Worm (Caenorhabditis elegans) whole organism, L4 larva: ENCODE data around the gene Y22D7AL.7.

Experiments used
- D1046.2 ChIP-seq: fragments of 200-800 bp; sonication (Bioruptor generic); IDR thresholded peaks from 2 replicates; pipeline ENCODE4 v1.3.6; 2022; ENCODE audit warnings: missing genetic modification characterization, missing compliant biosample characterization
- F26F4.8 ChIP-seq: fragments of 200-800 bp; sonication (Bioruptor generic); conservative IDR thresholded peaks from 2 replicates; pipeline ENCODE4 v1.3.6; 2022; ENCODE audit warnings: missing genetic modification characterization, missing compliant biosample characterization
- R02D3.7 ChIP-seq: fragments of 150-350 bp; sonication (generic microtip); optimal IDR thresholded peaks from 3 replicates; lab custom pipeline; 2014; ENCODE audit warnings: missing biosample characterization, missing genetic modification characterization
- T26A8.4 ChIP-seq: fragments of 200-800 bp; sonication (Bioruptor generic); IDR thresholded peaks from 2 replicates; pipeline ENCODE4 v1.3.6; 2022; ENCODE audit warnings: missing genetic modification characterization, missing compliant biosample characterization
- Y105C5A.15 ChIP-seq: fragments of 200-800 bp; sonication (Bioruptor generic); IDR thresholded peaks from 2 replicates; pipeline ENCODE4 v1.3.6; 2022; ENCODE audit warnings: missing genetic modification characterization, missing compliant biosample characterization
- Y5F2A.4 ChIP-seq: fragments of 200-800 bp; sonication (Bioruptor generic); optimal IDR thresholded peaks from 2 replicates; lab custom pipeline; 2018; ENCODE audit warnings: mild to moderate bottlenecking, missing genetic modification characterization, missing compliant biosample characterization
- aha-1 ChIP-seq: fragments of 150-350 bp; peaks from one replicate; lab custom pipeline; 2014; ENCODE audit warnings: missing biosample characterization, missing genetic modification characterization
- aly-2 ChIP-seq: sonication (generic microtip); optimal IDR thresholded peaks from 2 replicates; lab custom pipeline; 2018; ENCODE audit warnings: missing biosample characterization, missing genetic modification characterization
- ama-1 ChIP-seq: fragments of 150-350 bp; optimal IDR thresholded peaks from 2 replicates; lab custom pipeline; 2014; ENCODE audit warnings: inconsistent platforms, mixed read lengths
- arid-1 ChIP-seq: fragments of 200-800 bp; sonication (Bioruptor generic); conservative IDR thresholded peaks from 2 replicates; pipeline ENCODE4 v1.3.6; 2022; ENCODE audit warnings: missing genetic modification reagents, missing genetic modification characterization, missing compliant biosample characterization
- ceh-20 ChIP-seq: fragments of 200-800 bp; sonication (Bioruptor generic); IDR thresholded peaks from 2 replicates; pipeline ENCODE4 v1.3.6; 2022; ENCODE audit warnings: missing genetic modification reagents, missing genetic modification characterization, missing compliant biosample characterization
- ces-1 ChIP-seq: fragments of 150-350 bp; sonication (generic microtip); optimal IDR thresholded peaks from 4 replicates; lab custom pipeline; 2014; ENCODE audit warnings: missing biosample characterization, missing genetic modification reagents, missing genetic modification characterization
- daf-12 ChIP-seq: fragments of 150-350 bp; optimal IDR thresholded peaks from 2 replicates; lab custom pipeline; 2014; ENCODE audit warnings: missing biosample characterization, missing genetic modification reagents, missing genetic modification characterization
- daf-16 ChIP-seq, 3 experiments: sonication (generic microtip); optimal IDR thresholded peaks; 2 replicates each; lab custom pipeline; 2016 to 2017; ENCODE audit warnings: missing genetic modification characterization in 3 of 3, missing genetic modification reagents in 3 of 3, mild to moderate bottlenecking in 2 of 3, missing compliant biosample characterization in 2 of 3, missing biosample characterization in 1 of 3, moderate library complexity in 1 of 3
- dmd-6 ChIP-seq: fragments of 200-800 bp; sonication (Bioruptor generic); IDR thresholded peaks from 2 replicates; pipeline ENCODE4 v1.3.6; 2022; ENCODE audit warnings: missing genetic modification reagents, missing genetic modification characterization, missing compliant biosample characterization
- dmd-8 ChIP-seq: fragments of 200-800 bp; sonication (Bioruptor generic); IDR thresholded peaks from 2 replicates; pipeline ENCODE4 v1.3.6; 2022; ENCODE audit warnings: missing genetic modification characterization, missing compliant biosample characterization
- dve-1 ChIP-seq: sonication (generic microtip); optimal IDR thresholded peaks from 2 replicates; lab custom pipeline; 2017; ENCODE audit warnings: antibody characterized with exemption, mild to moderate bottlenecking, missing genetic modification characterization, missing compliant biosample characterization; ENCODE audit not compliant: insufficient read depth
- egl-27 ChIP-seq: sonication (generic microtip); optimal IDR thresholded peaks from 3 replicates; lab custom pipeline; 2017; ENCODE audit warnings: missing biosample characterization, missing genetic modification reagents, missing genetic modification characterization
- egl-43 ChIP-seq: fragments of 200-800 bp; sonication (Bioruptor generic); IDR thresholded peaks from 2 replicates; pipeline ENCODE4 v1.3.6; 2022; ENCODE audit warnings: missing genetic modification reagents, missing genetic modification characterization, missing compliant biosample characterization
- gei-8 ChIP-seq: fragments of 200-800 bp; sonication (Bioruptor generic); optimal IDR thresholded peaks from 2 replicates; lab custom pipeline; 2018; ENCODE audit warnings: mild to moderate bottlenecking, missing genetic modification characterization, missing compliant biosample characterization
- lim-7 ChIP-seq: fragments of 200-800 bp; sonication (Bioruptor generic); IDR thresholded peaks from 2 replicates; pipeline ENCODE4 v1.3.6; 2022; ENCODE audit warnings: missing genetic modification characterization, missing compliant biosample characterization
- lin-29 ChIP-seq: fragments of 200-800 bp; sonication (Bioruptor generic); IDR thresholded peaks from 2 replicates; pipeline ENCODE4 v1.3.6; 2022; ENCODE audit warnings: missing genetic modification reagents, missing genetic modification characterization, missing compliant biosample characterization
- madf-9 ChIP-seq: fragments of 200-800 bp; sonication (Bioruptor generic); conservative IDR thresholded peaks from 2 replicates; pipeline ENCODE4 v1.3.6; 2022; ENCODE audit warnings: missing genetic modification reagents, missing genetic modification characterization, missing compliant biosample characterization
- mdl-1 ChIP-seq, 2 experiments: fragments of 150-350 bp in 1 of 2; sonication (generic microtip) in 1 of 2; optimal IDR thresholded peaks; 2 replicates each; lab custom pipeline; 2014 to 2017; ENCODE audit warnings: missing biosample characterization in 2 of 2, missing genetic modification characterization in 2 of 2
- mxl-3 ChIP-seq: fragments of 200-800 bp; sonication (Bioruptor generic); optimal IDR thresholded peaks from 2 replicates; lab custom pipeline; 2018; ENCODE audit warnings: mild to moderate bottlenecking, missing genetic modification characterization, missing compliant biosample characterization
- nhr-111 ChIP-seq: fragments of 200-800 bp; sonication (Bioruptor generic); optimal IDR thresholded peaks from 2 replicates; lab custom pipeline; 2018; ENCODE audit warnings: mild to moderate bottlenecking, missing genetic modification characterization, missing compliant biosample characterization
- nhr-41 ChIP-seq: fragments of 200-800 bp; sonication (Bioruptor generic); IDR thresholded peaks from 2 replicates; pipeline ENCODE4 v1.3.6; 2022; ENCODE audit warnings: missing genetic modification reagents, missing genetic modification characterization, missing compliant biosample characterization
- nhr-42 ChIP-seq: fragments of 200-800 bp; sonication (Bioruptor generic); IDR thresholded peaks from 2 replicates; pipeline ENCODE4 v1.3.6; 2022; ENCODE audit warnings: missing genetic modification characterization, missing compliant biosample characterization
- nhr-48 ChIP-seq: sonication (generic microtip); optimal IDR thresholded peaks from 2 replicates; lab custom pipeline; 2016; ENCODE audit warnings: mild to moderate bottlenecking, missing genetic modification characterization, missing compliant biosample characterization
- nhr-6 ChIP-seq: fragments of 150-350 bp; optimal IDR thresholded peaks from 2 replicates; lab custom pipeline; 2014; ENCODE audit warnings: missing biosample characterization, missing genetic modification characterization
- pha-4 ChIP-seq, 2 experiments: fragments of 150-350 bp in 1 of 2; fragments of 200-800 bp in 1 of 2; sonication (Bioruptor generic) in 1 of 2; IDR thresholded peaks in 1 of 2; optimal IDR thresholded peaks in 1 of 2; 2 replicates each; pipeline versions ENCODE4 v1.3.6 to Lab custom; 2014 to 2022; ENCODE audit warnings: missing genetic modification characterization in 2 of 2, missing genetic modification reagents in 2 of 2, missing biosample characterization in 1 of 2, missing compliant biosample characterization in 1 of 2
- php-3 ChIP-seq: fragments of 200-800 bp; sonication (Bioruptor generic); IDR thresholded peaks from 2 replicates; pipeline ENCODE4 v1.3.6; 2022; ENCODE audit warnings: missing genetic modification reagents, missing genetic modification characterization, missing compliant biosample characterization
- pqm-1 ChIP-seq: sonication (generic microtip); optimal IDR thresholded peaks from 2 replicates; lab custom pipeline; 2017; ENCODE audit warnings: missing biosample characterization, missing genetic modification characterization
- rbr-2 ChIP-seq: sonication (generic microtip); optimal IDR thresholded peaks from 2 replicates; lab custom pipeline; 2016; ENCODE audit warnings: missing genotype, missing genetic modification characterization, missing compliant biosample characterization
- set-16 ChIP-seq: fragments of 200-800 bp; sonication (Bioruptor generic); IDR thresholded peaks from 2 replicates; pipeline ENCODE4 v1.3.6; 2022; ENCODE audit warnings: missing genetic modification reagents, missing genetic modification characterization, missing compliant biosample characterization
- spr-1 ChIP-seq: sonication (generic microtip); optimal IDR thresholded peaks from 2 replicates; lab custom pipeline; 2016; ENCODE audit warnings: mild to moderate bottlenecking, missing genetic modification characterization, missing compliant biosample characterization
- tag-97 ChIP-seq: fragments of 200-800 bp; sonication (Bioruptor generic); IDR thresholded peaks from 2 replicates; pipeline ENCODE4 v1.3.6; 2022; ENCODE audit warnings: missing genetic modification characterization, missing compliant biosample characterization
- tra-1 ChIP-seq: fragments of 200-800 bp; sonication (Bioruptor generic); IDR thresholded peaks from 2 replicates; pipeline ENCODE4 v1.3.6; 2022; ENCODE audit warnings: missing genetic modification reagents, missing genetic modification characterization, missing compliant biosample characterization
- unc-130 ChIP-seq: sonication (generic microtip); optimal IDR thresholded peaks from 2 replicates; lab custom pipeline; 2016; ENCODE audit warnings: missing genetic modification reagents, missing genetic modification characterization, missing compliant biosample characterization
- unc-39 ChIP-seq: sonication (generic microtip); optimal IDR thresholded peaks from 2 replicates; lab custom pipeline; 2017; ENCODE audit warnings: missing biosample characterization, missing genetic modification characterization
- unc-62 ChIP-seq, 3 experiments: fragments of 150-350 bp in 1 of 3; sonication (generic microtip); optimal IDR thresholded peaks in 2 of 3; peaks in 1 of 3; 1 replicate in 1 of 3; 2 replicates in 2 of 3; lab custom pipeline; 2014 to 2017; ENCODE audit warnings: missing biosample characterization in 3 of 3, missing genetic modification characterization in 3 of 3, missing genetic modification reagents in 3 of 3, missing genotype in 1 of 3
- vab-7 ChIP-seq: fragments of 200-800 bp; sonication (Bioruptor generic); IDR thresholded peaks from 2 replicates; pipeline ENCODE4 v1.3.6; 2022; ENCODE audit warnings: missing genetic modification reagents, missing genetic modification characterization, missing compliant biosample characterization
- zag-1 ChIP-seq: fragments of 150-350 bp; optimal IDR thresholded peaks from 2 replicates; lab custom pipeline; 2014; ENCODE audit warnings: missing biosample characterization, missing genetic modification characterization
- zip-11 ChIP-seq: fragments of 200-800 bp; sonication (Bioruptor generic); IDR thresholded peaks from 2 replicates; pipeline ENCODE4 v1.3.6; 2022; ENCODE audit warnings: missing genetic modification characterization, missing compliant biosample characterization
- ztf-11 ChIP-seq: fragments of 150-350 bp; optimal IDR thresholded peaks from 2 replicates; lab custom pipeline; 2014; ENCODE audit warnings: missing biosample characterization, missing genetic modification characterization

Gene Y22D7AL.7

ce11 chrIII:1576451-1576850, at the start of gene Y22D7AL.7:
TSS of gene Y22D7AL.7 (plus strand) at chrIII:1576751.
- no peak for TF ChIP-seq zip-11 (GFP tag; lab: Robert Waterston, UW)
- no peak for TF ChIP-seq php-3 (GFP tag; lab: Robert Waterston, UW)
- TF ChIP-seq Y105C5A.15 (GFP tag; lab: Robert Waterston, UW), result no peak
- TF ChIP-seq unc-39 (tag; lab: Kevin White, UChicago), result no peak
- no peak for TF ChIP-seq Y5F2A.4 (GFP tag; lab: Kevin White, UChicago)
- TF ChIP-seq ztf-11 (tag; lab: Kevin White, UChicago), result no peak
- TF ChIP-seq ceh-20 (GFP tag; lab: Robert Waterston, UW), result no peak
- TF ChIP-seq pqm-1 (tag; lab: Kevin White, UChicago), result no peak
- TF ChIP-seq unc-130 (GFP tag; lab: Kevin White, UChicago), result no peak

- TF ChIP-seq nhr-48 (tag; lab: Kevin White, UChicago) (no peak), aha-1 (peak; percentile 75)
Observed at ce11 chrIII:1528423-1528822, 48.1 kb upstream of the Y22D7AL.7 start.

ce11 chrIII:1532777-1533473, 43.6 kb upstream of the Y22D7AL.7 start, which contains the start of gene snf-6:
TSS of gene snf-6 (minus strand) at chrIII:1532827.
- TF ChIP-seq pha-4 (GFP tag; IDR thresholded peaks at IDR 0.05; lab: Robert Waterston, UW) (no peak), pha-4 (tag; optimal IDR thresholded peaks at IDR 0.05; lab: Kevin White, UChicago) (no peak), unc-62 (GFP tag; optimal IDR thresholded peaks at IDR 0.05 in 1 of 2; lab: Kevin White, UChicago) (no peak), unc-62 (tag; optimal IDR thresholded peaks at IDR 0.05; lab: Kevin White, UChicago) (no peak), aha-1 (no peak), daf-12 (tag; lab: Kevin White, UChicago) (no peak), aly-2 (tag; lab: Kevin White, UChicago) (no peak), mxl-3 (GFP tag; lab: Kevin White, UChicago) (no peak), zag-1 (tag; lab: Kevin White, UChicago) (no peak), ztf-11 (tag; lab: Kevin White, UChicago) (no peak), gei-8 (GFP tag; lab: Kevin White, UChicago) (no peak), R02D3.7 (tag; lab: Kevin White, UChicago) (no peak), tra-1 (GFP tag; lab: Robert Waterston, UW) (no peak), nhr-6 (tag; lab: Kevin White, UChicago) (peak; percentile 15), spr-1 (tag; lab: Kevin White, UChicago) (no peak), arid-1 (GFP tag; lab: Robert Waterston, UW) (no peak), tag-97 (no peak), pqm-1 (tag; lab: Kevin White, UChicago) (no peak), ama-1 (lab: Kevin White, UChicago) (no peak), madf-9 (GFP tag; lab: Robert Waterston, UW) (no peak), D1046.2 (GFP tag; lab: Robert Waterston, UW) (no peak), lim-7 (GFP tag; lab: Robert Waterston, UW) (no peak), nhr-41 (GFP tag; lab: Robert Waterston, UW) (no peak), vab-7 (GFP tag; lab: Robert Waterston, UW) (no peak), zip-11 (GFP tag; lab: Robert Waterston, UW) (no peak), rbr-2 (tag; lab: Kevin White, UChicago) (no peak), egl-43 (GFP tag; lab: Robert Waterston, UW) (no peak), ces-1 (GFP tag; lab: Kevin White, UChicago) (no peak), dmd-6 (no peak), nhr-42 (GFP tag; lab: Robert Waterston, UW) (no peak), daf-16 (GFP tag; optimal IDR thresholded peaks at IDR 0.05; lab: Kevin White, UChicago) (no peak), daf-16 (tag; optimal IDR thresholded peaks at IDR 0.05; lab: Kevin White, UChicago) (no peak), F26F4.8 (GFP tag; lab: Robert Waterston, UW) (no peak), egl-27 (tag; lab: Kevin White, UChicago) (no peak), nhr-111 (no peak), unc-39 (tag; lab: Kevin White, UChicago) (no peak), lin-29 (GFP tag; lab: Robert Waterston, UW) (no peak), dmd-8 (GFP tag; lab: Robert Waterston, UW) (no peak), mdl-1 (tag; optimal IDR thresholded peaks at IDR 0.05; lab: Kevin White, UChicago) (no peak), dve-1 (tag; lab: Kevin White, UChicago) (peak; percentile 32), T26A8.4 (GFP tag; lab: Robert Waterston, UW) (no peak), set-16 (GFP tag; lab: Robert Waterston, UW) (no peak), unc-130 (GFP tag; lab: Kevin White, UChicago) (no peak)
